Worm (Caenorhabditis elegans): Measurements from ENCODE around the gene dph-7.

Gene dph-7

ce11 chrIII:13342079-13342734, 27.3 kb downstream of the dph-7 start, which contains the start of gene dro-1:
dro-1 (plus strand) TSS chrIII:13342684.
- TF ChIP-seq unc-62 (GFP tag; optimal IDR thresholded peaks at IDR 0.05 in 1 of 2): peak in 1 of 2 experiments; percentile 93
- no peak for TF ChIP-seq unc-62 (tag; optimal IDR thresholded peaks at IDR 0.05)
- no peak for TF ChIP-seq duxl-1 (tag; optimal IDR thresholded peaks at IDR 0.05; ENCODE audit: poor library complexity)
- no peak for TF ChIP-seq arid-1 (GFP tag; conservative IDR thresholded peaks at IDR 0.05)

ce11 chrIII:13343117-13343516, 28.2 kb downstream of the dph-7 start, which contains the start of gene ife-1:
ife-1 (plus strand) TSS chrIII:13343417.
- TF ChIP-seq lin-38 (GFP tag; IDR thresholded peaks at IDR 0.05) (no peak), lin-29 (GFP tag; IDR thresholded peaks at IDR 0.05) (no peak), zfp-2 (tag; optimal IDR thresholded peaks at IDR 0.05) (no peak), lin-1 (GFP tag; IDR thresholded peaks at IDR 0.05) (no peak), F49E8.2 (tag; optimal IDR thresholded peaks at IDR 0.05; ENCODE audit: borderline replicate concordance) (no peak), unc-62 (GFP tag; optimal IDR thresholded peaks at IDR 0.05 in 1 of 2) (no peak), unc-62 (tag; optimal IDR thresholded peaks at IDR 0.05) (no peak), set-16 (GFP tag; IDR thresholded peaks at IDR 0.05) (no peak), spr-3 (GFP tag; optimal IDR thresholded peaks at IDR 0.05) (no peak), vab-7 (GFP tag; IDR thresholded peaks at IDR 0.05) (no peak), lir-3 (tag; optimal IDR thresholded peaks at IDR 0.05) (no peak), attf-4 (tag; optimal IDR thresholded peaks at IDR 0.05) (no peak), mxl-3 (GFP tag; optimal IDR thresholded peaks at IDR 0.05) (no peak), snpc-1.2 (GFP tag; IDR thresholded peaks at IDR 0.05) (no peak), ctbp-1 (GFP tag; IDR thresholded peaks at IDR 0.05) (no peak), egl-43 (GFP tag; IDR thresholded peaks at IDR 0.05) (no peak), nhr-42 (GFP tag; IDR thresholded peaks at IDR 0.05) (no peak), dpl-1 (GFP tag; optimal IDR thresholded peaks at IDR 0.05) (no peak), pqm-1 (tag; optimal IDR thresholded peaks at IDR 0.05) (no peak), rbr-2 (tag; optimal IDR thresholded peaks at IDR 0.05) (no peak), php-3 (GFP tag; IDR thresholded peaks at IDR 0.05) (no peak)

ce11 chrIII:13343562-13344139, 28.7 kb downstream of the dph-7 start:
- TF ChIP-seq ces-1 (GFP tag; optimal IDR thresholded peaks at IDR 0.05): no peak
- no peak for TF ChIP-seq F26F4.8 (GFP tag; conservative IDR thresholded peaks at IDR 0.05)
- peak; percentile 61 for TF ChIP-seq aha-1 (tag)
- TF ChIP-seq unc-39 (tag; optimal IDR thresholded peaks at IDR 0.05): no peak
- no peak for TF ChIP-seq R02D3.7 (tag; optimal IDR thresholded peaks at IDR 0.05)
- 0 out of 2 replicates have a peak, but pooled peaks have one; percentile 4 for TF ChIP-seq set-16 (GFP tag; IDR thresholded peaks at IDR 0.05)
- no peak for TF ChIP-seq nhr-48 (tag; optimal IDR thresholded peaks at IDR 0.05)
- TF ChIP-seq snpc-1.2 (GFP tag; IDR thresholded peaks at IDR 0.05): peak; percentile 14; the same call in 1 of the 2 replicates
- no peak for TF ChIP-seq nhr-77 (tag; optimal IDR thresholded peaks at IDR 0.05)
- TF ChIP-seq Y105C5A.15 (GFP tag; IDR thresholded peaks at IDR 0.05): peak; percentile 67; the same call in 1 of the 2 replicates
- 0 out of 2 replicates have a peak, but pooled peaks have one; percentile 14 for TF ChIP-seq dmd-8 (GFP tag; IDR thresholded peaks at IDR 0.05)
- TF ChIP-seq egl-43 (GFP tag; IDR thresholded peaks at IDR 0.05): no peak

- TF ChIP-seq duxl-1 (tag; optimal IDR thresholded peaks at IDR 0.05; ENCODE audit: poor library complexity): peak; percentile 31
- peak; percentile 18; the same call in 1 of the 2 replicates for TF ChIP-seq lin-38 (GFP tag; IDR thresholded peaks at IDR 0.05)
- peak; percentile 100 for TF ChIP-seq nhr-28 (tag; optimal IDR thresholded peaks at IDR 0.05)
- TF ChIP-seq hlh-30 (tag; optimal IDR thresholded peaks at IDR 0.05; ENCODE audit: insufficient read depth): peak; percentile 62
- TF ChIP-seq snpc-1.2 (GFP tag; IDR thresholded peaks at IDR 0.05): 0 out of 2 replicates have a peak, but pooled peaks have one; percentile 36
- TF ChIP-seq nhr-77 (tag; optimal IDR thresholded peaks at IDR 0.05): peak; percentile 5
- no peak for TF ChIP-seq lin-15B (tag; optimal IDR thresholded peaks at IDR 0.05)
- TF ChIP-seq tra-1 (GFP tag; IDR thresholded peaks at IDR 0.05): no peak
- TF ChIP-seq dve-1 (tag; optimal IDR thresholded peaks at IDR 0.05; ENCODE audit: insufficient read depth): peak; percentile 73
- peak; percentile 49 for TF ChIP-seq mep-1 (tag; optimal IDR thresholded peaks at IDR 0.05)
- no peak for TF ChIP-seq unc-62 (GFP tag; optimal IDR thresholded peaks at IDR 0.05 in 1 of 2)
- no peak for TF ChIP-seq unc-62 (tag; optimal IDR thresholded peaks at IDR 0.05)
- TF ChIP-seq mxl-2 (GFP tag; conservative IDR thresholded peaks at IDR 0.05): no peak
- TF ChIP-seq pha-4 (GFP tag; IDR thresholded peaks at IDR 0.05): no peak
- no peak for TF ChIP-seq pha-4 (tag; optimal IDR thresholded peaks at IDR 0.05)
- TF ChIP-seq ztf-7 (tag; optimal IDR thresholded peaks at IDR 0.05): peak; percentile 1
- TF ChIP-seq nhr-25 (tag; optimal IDR thresholded peaks at IDR 0.05; ENCODE audit: borderline replicate concordance, insufficient read depth): no peak
Observed at ce11 chrIII:13344538-13345136, 29.7 kb downstream of the dph-7 start, which contains the start of gene acaa-2. acaa-2 (plus strand) TSS chrIII:13344937.
